Worm (Caenorhabditis elegans) whole organism, L1 larva: ENCODE data around the gene F42A8.1.

Source experiments
- C04F5.9 ChIP-seq: sonication (generic microtip); optimal IDR thresholded peaks from 2 replicates; lab custom pipeline; 2016; ENCODE audit warnings: missing genetic modification characterization, missing compliant biosample characterization
- F16B12.6 ChIP-seq: fragments of 150-350 bp; optimal IDR thresholded peaks from 2 replicates; lab custom pipeline; 2014; ENCODE audit warnings: missing biosample characterization, missing genetic modification characterization
- Y116A8C.19 ChIP-seq: sonication (generic microtip); optimal IDR thresholded peaks from 2 replicates; lab custom pipeline; 2016; ENCODE audit warnings: missing compliant biosample characterization, missing genetic modification characterization, borderline replicate concordance
- aha-1 ChIP-seq: fragments of 150-350 bp; optimal IDR thresholded peaks from 2 replicates; lab custom pipeline; 2014; ENCODE audit warnings: missing biosample characterization, missing genetic modification characterization
- ama-1 ChIP-seq: fragments of 150-350 bp; optimal IDR thresholded peaks from 2 replicates; lab custom pipeline; 2014
- blmp-1 ChIP-seq: fragments of 150-350 bp; optimal IDR thresholded peaks from 2 replicates; lab custom pipeline; 2014; ENCODE audit warnings: missing biosample characterization, missing genetic modification characterization
- ceh-63 ChIP-seq: fragments of 200-800 bp; sonication (Bioruptor generic); optimal IDR thresholded peaks from 2 replicates; lab custom pipeline; 2018; ENCODE audit warnings: mild to moderate bottlenecking, missing genetic modification characterization, missing compliant biosample characterization
- ceh-88 ChIP-seq: fragments of 200-800 bp; sonication (Bioruptor generic); IDR thresholded peaks from 2 replicates; pipeline ENCODE4 v1.3.6; 2022; ENCODE audit warnings: missing genetic modification characterization, missing compliant biosample characterization
- ces-1 ChIP-seq: fragments of 150-350 bp; optimal IDR thresholded peaks from 2 replicates; lab custom pipeline; 2014; ENCODE audit warnings: missing biosample characterization, missing genetic modification reagents, missing genetic modification characterization
- efl-3 ChIP-seq: fragments of 200-800 bp; sonication (Bioruptor generic); optimal IDR thresholded peaks from 2 replicates; lab custom pipeline; 2018; ENCODE audit warnings: mild to moderate bottlenecking, missing genetic modification characterization, missing compliant biosample characterization
- fkh-10 ChIP-seq: sonication (generic microtip); optimal IDR thresholded peaks from 2 replicates; lab custom pipeline; 2017; ENCODE audit warnings: missing biosample characterization, missing genetic modification reagents, missing genetic modification characterization
- fkh-8 ChIP-seq: sonication (generic microtip); optimal IDR thresholded peaks from 2 replicates; lab custom pipeline; 2016; ENCODE audit warnings: mild to moderate bottlenecking, missing genetic modification characterization, missing compliant biosample characterization
- hlh-17 ChIP-seq: fragments of 200-800 bp; sonication (Bioruptor generic); optimal IDR thresholded peaks from 2 replicates; lab custom pipeline; 2018; ENCODE audit warnings: missing genetic modification characterization, mild to moderate bottlenecking, missing compliant biosample characterization, moderate library complexity, borderline replicate concordance
- irx-1 ChIP-seq: sonication (generic microtip); optimal IDR thresholded peaks from 2 replicates; lab custom pipeline; 2016; ENCODE audit warnings: missing genetic modification characterization, missing compliant biosample characterization
- lin-14 ChIP-seq: fragments of 200-800 bp; sonication (Bioruptor generic); optimal IDR thresholded peaks from 2 replicates; lab custom pipeline; 2018; ENCODE audit warnings: mild to moderate bottlenecking, missing genetic modification characterization, moderate library complexity, missing compliant biosample characterization
- lin-35 ChIP-seq, 2 experiments: fragments of 150-350 bp; optimal IDR thresholded peaks; 2 replicates each; lab custom pipeline; 2014; ENCODE audit warnings: missing biosample characterization in 2 of 2, missing genetic modification characterization in 2 of 2, missing genetic modification reagents in 2 of 2
- lin-39 ChIP-seq: fragments of 150-350 bp; optimal IDR thresholded peaks from 2 replicates; lab custom pipeline; 2014; ENCODE audit warnings: missing biosample characterization, missing genetic modification reagents, missing genetic modification characterization
- lir-3 ChIP-seq: sonication (generic microtip); optimal IDR thresholded peaks from 2 replicates; lab custom pipeline; 2016; ENCODE audit warnings: mild to moderate bottlenecking, missing genetic modification characterization, moderate library complexity, missing compliant biosample characterization; ENCODE audit not compliant: poor library complexity
- mef-2 ChIP-seq: fragments of 150-350 bp; optimal IDR thresholded peaks from 2 replicates; lab custom pipeline; 2014; ENCODE audit warnings: missing biosample characterization, missing genetic modification characterization
- mep-1 ChIP-seq: fragments of 150-350 bp; optimal IDR thresholded peaks from 2 replicates; lab custom pipeline; 2014; ENCODE audit warnings: missing biosample characterization, missing genetic modification characterization
- nhr-20 ChIP-seq: sonication (generic microtip); optimal IDR thresholded peaks from 2 replicates; lab custom pipeline; 2016; ENCODE audit warnings: mild to moderate bottlenecking, missing genetic modification characterization, missing compliant biosample characterization
- nhr-28 ChIP-seq: fragments of 150-350 bp; optimal IDR thresholded peaks from 2 replicates; lab custom pipeline; 2014; ENCODE audit warnings: missing biosample characterization, missing genetic modification characterization
- nhr-47 ChIP-seq: sonication (generic microtip); optimal IDR thresholded peaks from 2 replicates; lab custom pipeline; 2016; ENCODE audit warnings: mild to moderate bottlenecking, missing genetic modification characterization, moderate library complexity, missing compliant biosample characterization
- nhr-71 ChIP-seq: sonication (generic microtip); optimal IDR thresholded peaks from 2 replicates; lab custom pipeline; 2016; ENCODE audit warnings: mild to moderate bottlenecking, missing genetic modification characterization, moderate library complexity, missing compliant biosample characterization
- nhr-84 ChIP-seq: sonication (generic microtip); optimal IDR thresholded peaks from 2 replicates; lab custom pipeline; 2017; ENCODE audit warnings: missing biosample characterization, missing genetic modification characterization
- nhr-85 ChIP-seq: sonication (generic microtip); peaks from one replicate; lab custom pipeline; 2016; ENCODE audit warnings: missing genetic modification characterization, inconsistent platforms, missing compliant biosample characterization
- pqm-1 ChIP-seq: sonication (generic microtip); optimal IDR thresholded peaks from 3 replicates; lab custom pipeline; 2017; ENCODE audit warnings: missing biosample characterization, missing genetic modification characterization
- rnt-1 ChIP-seq: sonication (generic microtip); optimal IDR thresholded peaks from 2 replicates; lab custom pipeline; 2016; ENCODE audit warnings: mild to moderate bottlenecking, missing genetic modification characterization, moderate library complexity, missing compliant biosample characterization
- snpc-4 ChIP-seq: fragments of 150-350 bp; optimal IDR thresholded peaks from 2 replicates; lab custom pipeline; 2014; ENCODE audit warnings: missing biosample characterization, missing genetic modification characterization
- snu-23 ChIP-seq: sonication (generic microtip); optimal IDR thresholded peaks from 2 replicates; lab custom pipeline; 2016; ENCODE audit warnings: missing genetic modification characterization, missing compliant biosample characterization
- sox-4 ChIP-seq: sonication (generic microtip); optimal IDR thresholded peaks from 2 replicates; lab custom pipeline; 2016; ENCODE audit warnings: missing genetic modification characterization, missing compliant biosample characterization
- sptf-1 ChIP-seq: fragments of 150-350 bp; optimal IDR thresholded peaks from 2 replicates; lab custom pipeline; 2014; ENCODE audit warnings: missing biosample characterization, missing genetic modification characterization
- tbx-2 ChIP-seq: sonication (generic microtip); optimal IDR thresholded peaks from 2 replicates; lab custom pipeline; 2016; ENCODE audit warnings: missing genetic modification characterization, missing compliant biosample characterization
- unc-62 ChIP-seq: fragments of 150-350 bp; optimal IDR thresholded peaks from 2 replicates; lab custom pipeline; 2014; ENCODE audit warnings: missing biosample characterization, missing genetic modification reagents, missing genetic modification characterization
- unc-86 ChIP-seq: sonication (generic microtip); optimal IDR thresholded peaks from 2 replicates; lab custom pipeline; 2016; ENCODE audit warnings: missing genetic modification characterization, missing compliant biosample characterization
- unc-98 ChIP-seq: fragments of 200-800 bp; sonication (Bioruptor generic); IDR thresholded peaks from 2 replicates; pipeline ENCODE4 v1.3.6; 2022; ENCODE audit warnings: missing genetic modification characterization, missing compliant biosample characterization
- ztf-11 ChIP-seq, 2 experiments: sonication (generic microtip); optimal IDR thresholded peaks; 2 replicates each; lab custom pipeline; 2016 to 2017; ENCODE audit warnings: missing genetic modification characterization in 2 of 2, missing biosample characterization in 1 of 2, missing compliant biosample characterization in 1 of 2
- ztf-4 ChIP-seq: fragments of 150-350 bp; optimal IDR thresholded peaks from 2 replicates; lab custom pipeline; 2014; ENCODE audit warnings: missing biosample characterization, missing genetic modification characterization

F42A8.1 gene

DNA sequence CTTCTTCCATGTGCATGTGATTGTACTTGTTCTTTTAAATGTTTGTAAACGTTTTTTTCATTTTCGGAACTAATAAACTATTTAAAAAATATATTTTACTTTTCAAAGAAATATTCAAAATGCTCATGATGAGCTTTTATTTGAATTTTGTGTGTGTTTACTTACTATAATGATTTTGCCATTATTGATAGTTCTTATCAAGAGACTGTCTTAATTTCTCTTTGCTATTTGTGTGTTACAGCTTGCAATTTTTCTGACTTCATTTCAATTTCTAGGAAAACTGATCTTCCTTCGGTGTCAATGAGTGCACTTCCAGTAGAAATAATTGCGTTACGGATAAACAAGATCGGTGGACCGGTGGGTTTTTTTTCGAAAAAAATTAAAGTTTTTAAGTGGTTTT is 28.4 kb upstream of the F42A8.1 start, which contains the start of gene C06C3.12:
Gene C06C3.12 (plus strand): TSS at position 301 of the 400 bp plus-strand sequence.
- TF ChIP-seq ztf-11 (tag; optimal IDR thresholded peaks at IDR 0.05; lab: Kevin White, UChicago) (no peak), unc-62 (GFP tag; lab: Kevin White, UChicago) (no peak), irx-1 (tag; lab: Kevin White, UChicago) (no peak), mep-1 (no peak), ama-1 (no peak), nhr-85 (tag; lab: Kevin White, UChicago) (no peak), fkh-10 (GFP tag; lab: Kevin White, UChicago) (no peak)
- TF ChIP-seq, all 84 proteins: peak for 0

DNA sequence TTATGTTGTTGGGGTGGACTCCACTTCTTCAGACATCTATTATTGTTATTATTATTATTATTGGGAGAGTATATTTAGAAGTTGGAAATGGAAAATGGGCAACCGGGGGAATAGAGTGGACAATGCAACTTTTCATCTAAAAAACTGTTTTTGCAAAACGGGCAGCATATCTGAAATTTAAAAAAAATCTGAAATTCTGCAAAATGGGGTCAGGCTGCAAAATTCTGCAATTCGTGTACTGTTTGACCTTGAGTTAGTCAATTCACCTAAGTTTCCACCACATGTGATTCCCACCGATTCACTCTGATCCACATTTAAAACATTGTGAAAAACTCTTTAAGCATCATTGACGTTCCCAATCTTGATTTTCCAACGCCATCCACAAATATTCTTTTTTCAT is 26.6 kb upstream of the F42A8.1 start, which contains the start of gene C06C3.4:
Gene C06C3.4 (plus strand): TSS at position 301 of the 400 bp plus-strand sequence.
- TF ChIP-seq lin-39 (tag; lab: Kevin White, UChicago) = no peak
- TF ChIP-seq lin-14 (GFP tag; lab: Kevin White, UChicago) = no peak
- no peak for TF ChIP-seq F16B12.6 (tag; lab: Kevin White, UChicago)
- no peak for TF ChIP-seq nhr-20 (tag; lab: Kevin White, UChicago)
- no peak for TF ChIP-seq nhr-84 (tag; lab: Kevin White, UChicago)
- no peak for TF ChIP-seq rnt-1 (tag; lab: Kevin White, UChicago)
- TF ChIP-seq tbx-2 = no peak
- no peak for TF ChIP-seq mep-1
- TF ChIP-seq pqm-1 = no peak
- no peak for TF ChIP-seq sox-4 (tag; lab: Kevin White, UChicago)
- no peak for TF ChIP-seq snpc-4
- TF ChIP-seq blmp-1 (tag; lab: Kevin White, UChicago) = no peak
- TF ChIP-seq unc-86 (tag; lab: Kevin White, UChicago) = no peak
- TF ChIP-seq ztf-11 (tag; optimal IDR thresholded peaks at IDR 0.05; lab: Kevin White, UChicago) = no peak
- TF ChIP-seq ceh-88 (GFP tag; lab: Robert Waterston, UW) = no peak
- no peak for TF ChIP-seq ces-1
- TF ChIP-seq sptf-1 = no peak
- no peak for TF ChIP-seq fkh-10 (GFP tag; lab: Kevin White, UChicago)
- no peak for TF ChIP-seq Y116A8C.19 (tag; lab: Kevin White, UChicago)
- TF ChIP-seq lin-35 (GFP tag; optimal IDR thresholded peaks at IDR 0.05; lab: Kevin White, UChicago) = no peak

- TF ChIP-seq nhr-84 (tag; lab: Kevin White, UChicago) (no peak), mef-2 (tag; lab: Kevin White, UChicago) (no peak), fkh-10 (GFP tag; lab: Kevin White, UChicago) (no peak), fkh-8 (tag; lab: Kevin White, UChicago) (no peak), snu-23 (GFP tag; lab: Kevin White, UChicago) (no peak), lir-3 (tag; lab: Kevin White, UChicago) (no peak), ama-1 (no peak), nhr-71 (no peak)
Observed at ce11 chrII:9372393-9372792, 26.0 kb upstream of the F42A8.1 start, which contains the start of gene C06C3.3. C06C3.3 (minus strand) TSS chrII:9372493.

DNA sequence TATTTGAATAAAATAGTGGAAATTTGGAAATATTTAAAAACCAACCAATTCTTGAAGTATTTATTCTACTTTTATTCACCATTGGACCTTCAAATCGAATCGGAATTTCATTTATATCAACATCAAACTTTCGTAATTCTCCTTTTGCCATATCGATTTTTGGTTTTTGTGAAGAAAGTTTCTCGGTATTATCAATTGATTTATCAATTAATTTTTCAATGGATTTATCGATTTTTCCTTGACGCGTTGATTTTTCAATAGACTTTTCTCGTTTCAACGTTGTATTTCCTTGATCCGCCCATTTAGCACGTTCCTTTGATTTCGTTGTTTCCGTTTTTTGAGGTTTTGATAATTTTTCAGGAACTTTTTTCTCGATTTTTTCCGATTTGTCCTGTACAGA is 23.0 kb upstream of the F42A8.1 start:
- TF ChIP-seq nhr-47 (tag; lab: Kevin White, UChicago) (no peak), sptf-1 (no peak), aha-1 (tag; lab: Kevin White, UChicago) (no peak), efl-3 (GFP tag; lab: Kevin White, UChicago) (no peak), ceh-63 (GFP tag; lab: Kevin White, UChicago) (no peak), nhr-28 (tag; lab: Kevin White, UChicago) (no peak), hlh-17 (no peak), lin-14 (GFP tag; lab: Kevin White, UChicago) (no peak), unc-98 (GFP tag; lab: Robert Waterston, UW) (no peak), Y116A8C.19 (tag; lab: Kevin White, UChicago) (no peak), C04F5.9 (no peak), nhr-20 (tag; lab: Kevin White, UChicago) (no peak), ztf-4 (tag; lab: Kevin White, UChicago) (no peak), sox-4 (tag; lab: Kevin White, UChicago) (no peak)
- TF ChIP-seq, all 84 proteins: peak for 0
